Fruit fly (Drosophila melanogaster): ENCODE results near the gene NPF.

NPF gene

DNA sequence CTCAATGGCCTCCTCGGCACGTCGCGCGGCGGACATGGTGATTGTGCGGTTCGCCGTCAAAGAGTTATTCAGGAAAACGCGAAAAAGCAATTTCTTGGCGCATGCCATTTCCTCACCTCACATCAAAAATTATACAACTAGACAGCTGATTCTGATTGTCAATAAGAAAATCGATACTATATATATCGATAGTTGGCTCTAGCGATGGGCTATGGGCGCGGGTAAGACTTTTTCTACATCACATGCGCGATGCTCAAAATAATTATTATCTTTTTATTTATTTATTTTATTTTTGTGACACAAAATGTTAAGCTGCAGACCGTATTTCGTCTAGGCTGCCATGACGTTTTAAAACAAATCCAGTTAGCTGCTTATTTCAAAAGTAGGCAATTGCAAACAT lies 5.2 kb downstream of the NPF start, which contains the start of gene CG10340:
TSS of gene CG10340 (minus strand) at position 151 of the 400 bp plus-strand sequence.
- peak; percentile 78 for TF ChIP-seq D1 (tag; optimal IDR thresholded peaks at IDR 0.05)
- no peak for TF ChIP-seq CG14655 (GFP tag; optimal IDR thresholded peaks at IDR 0.05)

DNA sequence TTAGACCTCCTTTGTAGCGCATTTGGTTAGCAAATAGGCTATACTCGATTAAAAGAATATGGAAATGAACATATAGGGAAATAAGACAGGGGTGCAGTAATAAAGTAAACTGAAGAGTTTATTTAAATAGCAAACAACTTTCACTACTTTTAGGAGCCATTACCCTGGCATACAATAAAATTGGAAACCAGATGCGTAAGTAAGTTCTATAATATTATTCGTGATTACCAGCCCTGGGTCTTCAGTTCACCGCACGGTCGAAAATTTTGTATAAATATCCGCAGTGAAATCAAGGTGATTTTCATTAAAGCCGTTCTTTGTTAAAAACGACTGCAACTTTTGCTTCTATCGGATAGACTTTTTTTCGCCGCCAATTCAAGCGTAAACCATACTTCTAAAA lies 6.0 kb downstream of the NPF start, which contains the start of gene CG17562:
TSS of gene CG17562 (plus strand) at position 301 of the 400 bp plus-strand sequence.
- TF ChIP-seq CG15710 (tag; optimal IDR thresholded peaks at IDR 0.05) (no peak), CG4496 (GFP tag; IDR thresholded peaks at IDR 0.05) (no peak), CG13204 (GFP tag; optimal IDR thresholded peaks at IDR 0.05) (no peak), fd96Ca (GFP tag; IDR thresholded peaks at IDR 0.05) (no peak), D1 (tag; optimal IDR thresholded peaks at IDR 0.05) (no peak), Ets98B (GFP tag; IDR thresholded peaks at IDR 0.05) (no peak), Snoo (tag; optimal IDR thresholded peaks at IDR 0.05) (no peak), CG8159 (tag; optimal IDR thresholded peaks at IDR 0.05) (no peak), rn (GFP tag; IDR thresholded peaks at IDR 0.05) (no peak), CG10348 (GFP tag; IDR thresholded peaks at IDR 0.05) (no peak), CG8301 (tag; optimal IDR thresholded peaks at IDR 0.05) (no peak), Pif1A (GFP tag; optimal IDR thresholded peaks at IDR 0.05) (no peak), gl (tag; optimal IDR thresholded peaks at IDR 0.05) (no peak), EcR (GFP tag; optimal IDR thresholded peaks at IDR 0.05) (no peak), CG34367 (tag; optimal IDR thresholded peaks at IDR 0.05) (no peak), CG12605 (GFP tag; IDR thresholded peaks at IDR 0.05) (no peak), CG17806 (tag; optimal IDR thresholded peaks at IDR 0.05) (no peak), Pif1B (GFP tag; optimal IDR thresholded peaks at IDR 0.05) (no peak)

DNA sequence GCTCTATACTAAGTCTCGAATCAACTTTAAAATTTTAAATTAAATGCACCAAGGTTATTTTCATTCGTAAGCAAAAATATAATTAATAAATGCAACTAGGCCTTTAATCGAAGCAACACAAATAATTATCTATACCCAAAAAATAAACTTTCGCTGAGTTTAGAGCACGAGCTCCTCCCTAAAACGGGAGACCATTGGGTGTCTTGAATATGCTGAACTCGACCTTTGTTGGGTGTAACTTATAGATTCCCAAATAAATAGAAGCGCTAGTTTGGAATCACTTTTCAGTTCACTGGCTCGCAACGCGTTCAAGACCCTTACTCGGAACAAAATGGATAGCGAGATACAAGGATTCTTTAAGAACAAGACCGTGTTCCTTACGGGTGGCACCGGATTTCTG lies 8.6 kb downstream of the NPF start, which contains the start of gene CG17560:
TSS of gene CG17560 (plus strand) at position 301 of the 400 bp plus-strand sequence.
- TF ChIP-seq CG32121 (GFP tag; IDR thresholded peaks at IDR 0.05) = no peak

DNA sequence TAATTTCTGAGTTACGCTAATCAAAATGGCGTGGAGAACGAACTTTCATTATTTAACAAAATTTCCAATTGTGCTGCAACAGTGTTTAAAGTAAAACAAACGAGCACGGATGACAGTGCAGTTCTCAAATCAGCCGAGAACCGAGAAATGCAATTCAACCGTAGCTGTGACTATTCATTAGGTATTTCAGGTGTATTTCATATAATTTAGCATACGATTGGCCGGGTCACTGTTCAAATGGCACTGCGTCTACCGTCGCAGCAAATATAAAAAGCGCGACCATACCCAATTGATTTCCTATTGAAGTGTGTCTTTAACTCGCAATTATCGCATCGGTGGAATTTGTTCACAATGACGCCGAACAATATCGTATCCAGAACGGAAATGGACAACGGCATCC lies 11.5 kb downstream of the NPF start, which contains the start of gene CG14893:
TSS of gene CG14893 (plus strand) at position 301 of the 400 bp plus-strand sequence.
- TF ChIP-seq D1 (tag; optimal IDR thresholded peaks at IDR 0.05) (no peak), Pif1A (GFP tag; optimal IDR thresholded peaks at IDR 0.05) (no peak), CG4496 (GFP tag; IDR thresholded peaks at IDR 0.05) (no peak)

DNA sequence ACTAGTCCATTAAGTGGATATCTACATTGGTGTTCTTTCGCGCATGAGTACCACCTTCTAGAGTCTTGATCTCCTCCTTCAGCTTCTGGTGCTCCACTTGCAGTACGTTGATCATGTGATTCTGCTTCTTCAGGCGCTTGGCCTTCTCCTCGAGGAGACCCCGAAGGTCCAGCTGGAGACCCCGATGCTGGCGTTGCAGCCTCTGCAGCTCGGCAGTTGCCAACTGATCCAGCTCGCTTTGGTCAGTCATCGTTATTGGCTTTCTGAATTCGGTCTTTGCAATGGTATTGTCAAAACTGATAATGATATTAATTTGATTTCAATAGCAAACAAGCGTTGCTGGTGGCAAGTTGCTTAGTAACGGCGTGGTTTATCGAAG lies 15.3 kb downstream of the NPF start, which contains the start of gene Ccdc114:
TSS of gene Ccdc114 (minus strand) at position 347 of the 379 bp plus-strand sequence.
- no peak for TF ChIP-seq CG12605 (GFP tag; IDR thresholded peaks at IDR 0.05)
- TF ChIP-seq CG13204 (GFP tag; optimal IDR thresholded peaks at IDR 0.05) = no peak
- no peak for TF ChIP-seq CG32121 (GFP tag; IDR thresholded peaks at IDR 0.05)
- no peak for TF ChIP-seq CG8159 (tag; optimal IDR thresholded peaks at IDR 0.05)
- TF ChIP-seq gl (tag; optimal IDR thresholded peaks at IDR 0.05) = no peak
- TF ChIP-seq CG8301 (tag; optimal IDR thresholded peaks at IDR 0.05) = no peak
- no peak for TF ChIP-seq fd96Ca (GFP tag; IDR thresholded peaks at IDR 0.05)
- no peak for TF ChIP-seq CG4496 (GFP tag; IDR thresholded peaks at IDR 0.05)
- TF ChIP-seq EcR (GFP tag; optimal IDR thresholded peaks at IDR 0.05) = no peak
- no peak for TF ChIP-seq Pif1B (GFP tag; optimal IDR thresholded peaks at IDR 0.05)
- no peak for TF ChIP-seq CG34367 (tag; optimal IDR thresholded peaks at IDR 0.05)
- no peak for TF ChIP-seq Ets98B (GFP tag; IDR thresholded peaks at IDR 0.05)
- no peak for TF ChIP-seq Pif1A (GFP tag; optimal IDR thresholded peaks at IDR 0.05)
- no peak for TF ChIP-seq D1 (tag; optimal IDR thresholded peaks at IDR 0.05)

DNA sequence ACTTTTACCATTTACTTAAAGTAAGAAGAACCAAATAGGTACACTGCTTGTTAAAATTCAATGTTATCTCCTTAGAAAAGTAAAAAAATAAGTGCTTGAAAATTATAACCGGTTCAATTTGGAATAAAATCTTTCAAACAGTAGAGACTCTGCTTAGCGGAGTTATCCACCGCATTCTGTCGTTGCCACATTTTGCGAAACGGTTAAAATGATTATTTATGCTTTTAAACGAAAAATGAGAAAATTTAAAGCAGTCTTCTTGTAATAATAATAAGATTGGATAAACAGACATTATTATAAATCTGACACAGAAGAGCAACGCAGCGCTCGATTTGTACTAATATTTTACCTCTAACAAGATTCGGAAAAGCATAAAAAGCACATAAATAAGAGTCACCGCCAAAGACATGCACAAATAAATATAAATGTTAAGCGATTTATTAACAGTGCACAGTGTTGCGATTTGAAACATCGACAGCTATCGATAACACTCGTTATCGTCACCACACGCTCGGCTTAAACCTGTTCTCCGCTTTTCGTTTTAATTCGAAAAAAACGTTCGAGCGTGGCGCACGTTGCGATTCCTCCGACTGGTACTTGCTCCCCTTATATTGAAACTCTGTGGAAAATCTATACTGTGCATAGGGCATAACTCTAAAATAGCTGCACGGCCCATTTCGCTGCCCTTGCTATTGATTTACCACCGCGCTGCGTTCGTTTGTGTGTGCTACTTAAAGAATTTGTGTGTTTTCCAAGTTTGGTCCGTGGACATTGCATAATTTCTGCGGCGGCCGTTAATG lies 15.9 kb downstream of the NPF start, which contains the start of gene Fas1:
TSS of gene Fas1 (plus strand) at position 489 of the 800 bp plus-strand sequence.
- TF ChIP-seq Ets98B (GFP tag; IDR thresholded peaks at IDR 0.05) (0 out of 2 replicates have a peak, but pooled peaks have one; percentile 12), fd96Ca (GFP tag; IDR thresholded peaks at IDR 0.05) (0 out of 3 replicates have a peak, but pooled peaks have one; percentile 36), CG8159 (tag; optimal IDR thresholded peaks at IDR 0.05) (no peak), gl (tag; optimal IDR thresholded peaks at IDR 0.05) (no peak), CG15710 (tag; optimal IDR thresholded peaks at IDR 0.05) (no peak), CG10348 (GFP tag; IDR thresholded peaks at IDR 0.05) (no peak), CG13204 (GFP tag; optimal IDR thresholded peaks at IDR 0.05) (no peak)

DNA sequence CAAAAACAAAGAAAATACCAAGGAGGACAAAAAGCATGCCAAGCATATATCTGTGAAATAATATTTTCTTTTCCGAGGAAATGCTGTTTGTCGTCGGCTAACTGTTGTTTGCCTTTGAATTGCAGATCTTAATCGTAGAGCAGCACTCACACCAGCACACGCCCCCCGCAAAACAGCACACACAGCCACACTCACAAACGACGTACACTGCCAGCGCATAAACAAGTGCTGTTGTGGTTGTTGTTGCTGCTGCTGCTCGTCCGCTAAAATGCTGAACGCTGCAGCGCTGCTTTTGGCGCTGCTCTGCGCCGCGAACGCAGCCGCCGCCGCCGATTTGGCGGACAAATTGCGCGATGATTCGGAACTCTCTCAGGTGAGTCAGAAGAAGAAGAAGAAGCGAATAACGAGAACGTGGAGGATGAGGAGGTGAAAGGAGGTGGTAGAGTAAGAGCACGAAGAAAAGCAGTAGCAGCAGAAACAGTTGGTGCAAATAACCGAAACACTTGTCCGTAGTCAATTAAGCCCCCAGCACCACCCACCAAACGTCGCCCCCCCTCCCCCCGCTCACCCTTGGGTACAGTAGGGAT lies 16.9 kb downstream of the NPF start:
- peak; percentile 94 for TF ChIP-seq CG13204 (GFP tag; optimal IDR thresholded peaks at IDR 0.05)
- TF ChIP-seq EcR (GFP tag; optimal IDR thresholded peaks at IDR 0.05) = peak; percentile 34
- no peak for TF ChIP-seq fd96Ca (GFP tag; IDR thresholded peaks at IDR 0.05)

Data from whole organism, pupa.